Worm (Caenorhabditis elegans) whole organism, L2 larva: Measurements from ENCODE around the gene ztf-8.

Experiments
- lin-39 ChIP-seq: fragments of 150-350 bp; optimal IDR thresholded peaks from 2 replicates; lab custom pipeline; 2014; ENCODE audit warnings: missing biosample characterization, missing genetic modification reagents, missing genetic modification characterization
- nhr-77 ChIP-seq: fragments of 150-350 bp; optimal IDR thresholded peaks from 2 replicates; lab custom pipeline; 2014; ENCODE audit warnings: missing biosample characterization, missing genetic modification characterization

ce11 chrIII:5274250-5274649 lies 979 bp upstream of the ztf-8 start:
- TF ChIP-seq lin-39 (no peak), nhr-77 (tag; lab: Kevin White, UChicago) (no peak)
